Fruit fly (Drosophila melanogaster) Kc167 (cell line): Measurements from ENCODE around the gene CG9164.

Experiments used
- Myc ChIP-seq: fragments of >200 bp; optimal IDR thresholded peaks from 2 replicates; lab custom pipeline; 2017; ENCODE audit warnings: missing external identifiers
- Sin3A ChIP-seq: fragments of >200 bp; optimal IDR thresholded peaks from 2 replicates; lab custom pipeline; 2018; ENCODE audit warnings: missing external identifiers
- h ChIP-seq: fragments of >200 bp; optimal IDR thresholded peaks from 3 replicates; lab custom pipeline; 2018; ENCODE audit warnings: missing external identifiers
- insv ChIP-seq: fragments of >200 bp; optimal IDR thresholded peaks from 3 replicates; lab custom pipeline; 2018; ENCODE audit warnings: missing external identifiers
- psq ChIP-seq: fragments of >200 bp; optimal IDR thresholded peaks from 2 replicates; lab custom pipeline; 2017; ENCODE audit warnings: missing external identifiers
- ttk ChIP-seq: sonication (Bioruptor generic); optimal IDR thresholded peaks from 2 replicates; lab custom pipeline; 2017; ENCODE audit warnings: missing external identifiers

CG9164 gene

dm6 chrX:15356410-15356809, 28.8 kb downstream of the CG9164 start:
- TF ChIP-seq psq (lab: Kevin White, UChicago), result no peak

DNA sequence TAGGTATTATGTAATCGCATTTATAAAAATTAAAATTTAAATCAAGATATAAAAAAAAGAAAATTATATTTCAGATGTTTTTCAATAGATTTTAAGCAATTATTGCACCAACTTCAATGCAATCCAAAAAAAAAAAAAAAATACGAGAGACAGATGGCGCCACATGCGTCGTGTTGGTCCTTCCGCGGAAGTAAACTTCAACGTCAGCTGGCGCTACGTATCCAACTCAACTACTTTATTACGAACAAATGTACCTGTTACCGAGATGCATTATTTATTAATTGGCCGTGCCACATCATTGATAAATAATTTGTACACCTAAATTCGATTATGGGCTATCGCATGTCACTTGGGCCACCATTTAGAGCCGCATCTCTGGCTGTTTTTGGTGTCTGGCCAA, 31.6 kb downstream of the CG9164 start:
- TF ChIP-seq ttk (lab: Kevin White, UChicago), result no peak
- TF ChIP-seq Myc (lab: Kevin White, UChicago), result no peak
- TF ChIP-seq Sin3A (lab: Kevin White, UChicago), result no peak

DNA sequence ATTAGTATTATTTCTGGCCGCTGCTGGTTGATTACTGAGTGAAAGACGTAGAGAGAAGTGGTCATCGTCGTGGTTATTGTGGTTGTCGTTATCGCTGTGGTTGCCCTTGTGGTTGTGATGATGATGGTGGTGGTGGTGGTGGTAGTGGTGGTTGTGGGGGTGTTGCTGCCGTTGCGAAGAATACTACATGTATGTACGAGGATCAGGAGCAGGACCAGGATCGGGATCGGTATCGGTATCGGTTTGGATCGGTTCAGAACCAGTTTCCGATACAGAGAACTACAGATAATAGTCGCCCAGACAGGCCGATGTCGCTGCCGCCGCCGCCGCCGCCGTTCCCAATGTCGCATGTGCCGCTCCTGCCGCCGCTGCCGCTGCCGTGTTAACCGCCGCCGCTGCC, 32.5 kb downstream of the CG9164 start:
- TF ChIP-seq psq (lab: Kevin White, UChicago) (no peak), h (lab: Kevin White, UChicago) (no peak), Myc (lab: Kevin White, UChicago) (no peak), insv (lab: Kevin White, UChicago) (no peak), ttk (lab: Kevin White, UChicago) (no peak), Sin3A (lab: Kevin White, UChicago) (no peak)

dm6 chrX:15344473-15345331, 40.5 kb downstream of the CG9164 start, which contains the start of the genes CG12608 and Prp5:
Gene CG12608, minus strand, starts transcription at chrX:15344625.
Gene Prp5, plus strand, starts transcription at chrX:15345169.
- TF ChIP-seq insv (lab: Kevin White, UChicago) (no peak), Myc (lab: Kevin White, UChicago) (no peak), h (lab: Kevin White, UChicago) (no peak), ttk (lab: Kevin White, UChicago) (no peak), psq (lab: Kevin White, UChicago) (no peak), Sin3A (lab: Kevin White, UChicago) (no peak)

DNA sequence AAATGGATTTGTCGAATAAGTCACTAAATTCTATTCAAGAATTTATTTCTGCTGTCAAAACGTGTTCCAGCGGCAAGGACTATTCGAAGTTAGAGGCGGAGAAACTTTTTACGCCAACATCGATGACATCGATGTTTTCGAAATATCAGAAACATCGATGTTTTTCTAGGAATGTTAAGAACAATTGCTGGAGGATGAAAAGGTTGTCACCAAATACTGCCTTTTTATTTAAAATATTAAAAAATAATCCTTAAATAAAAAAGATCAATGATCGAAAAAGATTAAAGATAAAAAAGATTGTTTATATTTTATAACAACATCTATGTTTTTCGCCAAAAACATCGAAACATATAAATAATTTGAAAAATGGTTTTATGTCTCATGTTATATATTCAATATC, 43.2 kb downstream of the CG9164 start, which contains the start of gene CG9123:
CG9123 (minus strand) TSS at position 101 of the 400 bp plus-strand sequence.
- TF ChIP-seq Myc (lab: Kevin White, UChicago), result no peak
- no peak for TF ChIP-seq Sin3A (lab: Kevin White, UChicago)
- no peak for TF ChIP-seq insv (lab: Kevin White, UChicago)
- TF ChIP-seq ttk (lab: Kevin White, UChicago), result no peak
- no peak for TF ChIP-seq h (lab: Kevin White, UChicago)
- TF ChIP-seq psq (lab: Kevin White, UChicago), result no peak

DNA sequence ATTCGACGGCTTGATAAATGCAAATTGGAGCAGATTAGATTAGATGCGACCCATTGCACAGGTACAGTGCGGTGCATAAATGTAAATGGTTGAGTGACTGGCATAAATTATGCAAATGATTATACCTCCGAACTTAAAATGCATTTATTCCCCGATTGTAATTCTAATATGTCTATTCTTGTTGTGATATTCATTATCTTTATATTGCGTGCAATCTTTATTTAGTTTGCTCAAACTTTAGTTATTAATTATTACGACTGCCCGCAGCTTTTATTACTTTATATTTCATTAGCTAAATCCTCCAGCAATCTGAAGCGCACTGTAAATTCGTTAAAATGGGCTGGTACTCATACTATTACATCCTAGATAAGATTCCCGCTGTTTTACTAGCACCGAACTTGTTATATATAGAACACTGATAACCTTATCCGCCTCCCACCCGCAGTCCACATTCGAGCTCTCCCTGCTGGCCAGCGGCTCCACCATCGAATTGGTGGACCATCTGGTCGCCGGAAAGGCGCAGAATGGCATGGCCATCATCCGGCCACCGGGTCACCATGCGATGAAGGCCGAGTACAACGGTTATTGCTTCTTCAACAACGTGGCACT, 49.3 kb downstream of the CG9164 start:
- no peak for TF ChIP-seq Sin3A (lab: Kevin White, UChicago)
- no peak for TF ChIP-seq ttk (lab: Kevin White, UChicago)
- TF ChIP-seq h (lab: Kevin White, UChicago), result no peak
- TF ChIP-seq psq (lab: Kevin White, UChicago), result no peak
- TF ChIP-seq Myc (lab: Kevin White, UChicago), result no peak
- TF ChIP-seq insv (lab: Kevin White, UChicago), result no peak

DNA sequence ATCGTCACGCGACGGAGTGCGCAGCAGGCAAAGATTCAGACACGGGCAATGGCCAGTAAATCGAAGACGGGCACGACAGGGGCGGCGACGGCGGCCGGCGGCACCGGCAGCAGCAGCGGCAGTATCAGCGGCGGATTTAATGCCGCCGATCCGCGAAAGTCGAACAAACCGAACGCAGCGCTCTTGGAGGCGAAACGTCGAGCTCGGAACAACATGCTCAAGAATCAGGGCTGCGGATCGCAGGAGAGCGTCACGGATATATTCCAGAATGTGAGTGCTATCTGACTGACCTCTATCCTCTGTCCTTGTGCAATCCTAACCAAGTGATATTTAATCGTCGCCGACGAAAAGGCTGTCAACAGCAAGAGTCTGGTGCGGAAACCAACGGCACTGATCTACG, 50.2 kb downstream of the CG9164 start:
- TF ChIP-seq Myc (lab: Kevin White, UChicago) (no peak), h (lab: Kevin White, UChicago) (no peak), insv (lab: Kevin White, UChicago) (no peak), psq (lab: Kevin White, UChicago) (no peak), ttk (lab: Kevin White, UChicago) (no peak), Sin3A (lab: Kevin White, UChicago) (no peak)

dm6 chrX:15333066-15333874, 52.0 kb downstream of the CG9164 start, which contains the start of the genes CG9114 and HDAC6:
Gene CG9114, minus strand, starts transcription at chrX:15333154.
Gene HDAC6, plus strand, starts transcription at chrX:15333310.
- no peak for TF ChIP-seq ttk (lab: Kevin White, UChicago)
- TF ChIP-seq Myc (lab: Kevin White, UChicago), result no peak
- no peak for TF ChIP-seq Sin3A (lab: Kevin White, UChicago)
- TF ChIP-seq insv (lab: Kevin White, UChicago), result no peak
- no peak for TF ChIP-seq h (lab: Kevin White, UChicago)
- TF ChIP-seq psq (lab: Kevin White, UChicago), result no peak
